Worm (Caenorhabditis elegans) whole organism, mixed stage, embryonic: ENCODE measurements around the gene nfu-1.

Experiments
- ces-1 ChIP-seq: fragments of 150-350 bp; optimal IDR thresholded peaks from 2 replicates; lab custom pipeline; 2014; ENCODE audit warnings: missing biosample characterization, missing genetic modification reagents, missing genetic modification characterization
- elt-1 ChIP-seq: sonication (generic microtip); optimal IDR thresholded peaks from 2 replicates; lab custom pipeline; 2017; ENCODE audit warnings: missing genetic modification characterization, mild to moderate bottlenecking, missing compliant biosample characterization, antibody characterized with exemption, moderate library complexity, borderline replicate concordance; ENCODE audit not compliant: insufficient read depth
- hlh-1 ChIP-seq: fragments of 150-350 bp; optimal IDR thresholded peaks from 2 replicates; lab custom pipeline; 2014; ENCODE audit warnings: missing biosample characterization, missing genetic modification reagents, missing genetic modification characterization
- lsy-2 ChIP-seq: fragments of 150-350 bp; optimal IDR thresholded peaks from 2 replicates; lab custom pipeline; 2014; ENCODE audit warnings: missing biosample characterization, missing genetic modification characterization
- mep-1 ChIP-seq: fragments of 150-350 bp; optimal IDR thresholded peaks from 2 replicates; lab custom pipeline; 2017; ENCODE audit warnings: missing biosample characterization, missing genetic modification reagents, missing genetic modification characterization, inconsistent platforms
- mls-2 ChIP-seq: sonication (generic microtip); optimal IDR thresholded peaks from 2 replicates; lab custom pipeline; 2016; ENCODE audit warnings: mild to moderate bottlenecking, missing genetic modification characterization, moderate library complexity, missing compliant biosample characterization
- nhr-237 ChIP-seq: fragments of 150-350 bp; optimal IDR thresholded peaks from 2 replicates; lab custom pipeline; 2014; ENCODE audit warnings: missing biosample characterization, missing genetic modification characterization
- nhr-76 ChIP-seq: sonication (generic microtip); optimal IDR thresholded peaks from 2 replicates; lab custom pipeline; 2017; ENCODE audit warnings: missing biosample characterization, missing genetic modification characterization
- pha-4 ChIP-seq: fragments of 150-350 bp; optimal IDR thresholded peaks from 2 replicates; lab custom pipeline; 2018; ENCODE audit warnings: missing biosample characterization, missing genetic modification reagents, missing genetic modification characterization
- snpc-4 ChIP-seq: fragments of 150-350 bp; optimal IDR thresholded peaks from 2 replicates; lab custom pipeline; 2014; ENCODE audit warnings: missing biosample characterization, missing genetic modification characterization
- sptf-1 ChIP-seq: sonication (generic microtip); optimal IDR thresholded peaks from 2 replicates; lab custom pipeline; 2017; ENCODE audit warnings: mild to moderate bottlenecking, missing genetic modification characterization, moderate library complexity, missing compliant biosample characterization
- unc-62 ChIP-seq: fragments of 150-350 bp; optimal IDR thresholded peaks from 2 replicates; lab custom pipeline; 2014; ENCODE audit warnings: missing biosample characterization, missing genetic modification reagents, missing genetic modification characterization

ce11 chrIV:10367740-10368246 is 19.4 kb upstream of the nfu-1 start, which contains the start of gene pges-2:
- no peak for TF ChIP-seq sptf-1 (tag; lab: Kevin White, UChicago)
- no peak for TF ChIP-seq hlh-1 (tag; lab: Kevin White, UChicago)
- TF ChIP-seq elt-1 (tag; lab: Kevin White, UChicago) = no peak
- TF ChIP-seq mls-2 (tag; lab: Kevin White, UChicago) = no peak
- no peak for TF ChIP-seq unc-62 (GFP tag; lab: Kevin White, UChicago)
- TF ChIP-seq nhr-76 (tag; lab: Kevin White, UChicago) = no peak
- TF ChIP-seq snpc-4 (tag; lab: Kevin White, UChicago) = no peak
- TF ChIP-seq nhr-237 = no peak
- peak; percentile 52 for TF ChIP-seq ces-1
- TF ChIP-seq pha-4 (tag; lab: Kevin White, UChicago) = no peak
- TF ChIP-seq lsy-2 (tag; lab: Kevin White, UChicago) = peak; percentile 12
- TF ChIP-seq mep-1 = no peak
